Worm (Caenorhabditis elegans) whole organism, young adult: ENCODE results near the gene zak-1.

ENCODE experiments used
- B0035.1 ChIP-seq: sonication (generic microtip); optimal IDR thresholded peaks from 2 replicates; lab custom pipeline; 2016; ENCODE audit warnings: missing genetic modification characterization, mild to moderate bottlenecking, missing compliant biosample characterization, missing genotype, missing genetic modification reagents
- C17E4.6 ChIP-seq: fragments of 200-800 bp; sonication (Bioruptor generic); IDR thresholded peaks from 2 replicates; pipeline ENCODE4 v1.3.6; 2022; ENCODE audit warnings: missing genetic modification reagents, missing genetic modification characterization, missing compliant biosample characterization
- F22D6.2 ChIP-seq: sonication (generic microtip); optimal IDR thresholded peaks from 2 replicates; lab custom pipeline; 2016; ENCODE audit warnings: mild to moderate bottlenecking, missing genetic modification characterization, missing compliant biosample characterization
- F39B2.1 ChIP-seq: fragments of 200-800 bp; sonication (Bioruptor generic); IDR thresholded peaks from 2 replicates; pipeline ENCODE4 v1.3.6; 2022; ENCODE audit warnings: missing genetic modification reagents, missing genetic modification characterization, missing compliant biosample characterization
- F49E8.2 ChIP-seq: sonication (generic microtip); optimal IDR thresholded peaks from 3 replicates; lab custom pipeline; 2017; ENCODE audit warnings: missing genetic modification characterization, mild to moderate bottlenecking, missing compliant biosample characterization, antibody characterized with exemption, moderate library complexity; ENCODE audit not compliant: insufficient read depth
- F57C9.4 ChIP-seq: sonication (generic microtip); optimal IDR thresholded peaks from 2 replicates; lab custom pipeline; 2017; ENCODE audit warnings: mild to moderate bottlenecking, missing genetic modification characterization, missing compliant biosample characterization
- K11D2.4 ChIP-seq: fragments of 200-800 bp; sonication (Bioruptor generic); IDR thresholded peaks from 2 replicates; pipeline ENCODE4 v1.3.6; 2022; ENCODE audit warnings: missing genetic modification reagents, missing genetic modification characterization, missing compliant biosample characterization
- T26A5.8 ChIP-seq: sonication (generic microtip); optimal IDR thresholded peaks from 2 replicates; lab custom pipeline; 2016; ENCODE audit warnings: missing genetic modification characterization, missing compliant biosample characterization
- Y53F4B.3 ChIP-seq: fragments of 200-800 bp; sonication (Bioruptor generic); IDR thresholded peaks from 2 replicates; pipeline ENCODE4 v1.3.6; 2022; ENCODE audit warnings: missing genetic modification reagents, missing genetic modification characterization, missing compliant biosample characterization
- Y53G8AR.9 ChIP-seq: fragments of 200-800 bp; sonication (Bioruptor generic); conservative IDR thresholded peaks from 2 replicates; pipeline ENCODE4 v1.3.6; 2022; ENCODE audit warnings: missing genetic modification reagents, missing genetic modification characterization, missing compliant biosample characterization
- Y79H2A.3 ChIP-seq: fragments of 200-800 bp; sonication (Bioruptor generic); conservative IDR thresholded peaks from 2 replicates; pipeline ENCODE4 v1.3.6; 2022; ENCODE audit warnings: missing genetic modification reagents, missing genetic modification characterization, missing compliant biosample characterization
- ZK185.1 ChIP-seq: sonication (generic microtip); optimal IDR thresholded peaks from 2 replicates; lab custom pipeline; 2016; ENCODE audit warnings: mild to moderate bottlenecking, missing genetic modification characterization, missing compliant biosample characterization; ENCODE audit not compliant: poor library complexity, severe bottlenecking
- aptf-2 ChIP-seq: fragments of 200-800 bp; sonication (Bioruptor generic); conservative IDR thresholded peaks from 2 replicates; pipeline ENCODE4 v1.3.6; 2022; ENCODE audit warnings: missing genetic modification reagents, missing genetic modification characterization, missing compliant biosample characterization
- attf-6 ChIP-seq: fragments of 200-800 bp; sonication (Bioruptor generic); IDR thresholded peaks from 2 replicates; pipeline ENCODE4 v1.3.6; 2022; ENCODE audit warnings: missing genetic modification reagents, missing genetic modification characterization, missing compliant biosample characterization
- bed-1 ChIP-seq: fragments of 200-800 bp; sonication (Bioruptor generic); IDR thresholded peaks from 2 replicates; pipeline ENCODE4 v1.3.6; 2022; ENCODE audit warnings: missing genetic modification reagents, missing genetic modification characterization, missing compliant biosample characterization
- cebp-2 ChIP-seq: fragments of 200-800 bp; sonication (Bioruptor generic); IDR thresholded peaks from 2 replicates; pipeline ENCODE4 v1.3.6; 2022; ENCODE audit warnings: missing genetic modification characterization, missing compliant biosample characterization
- ceh-27 ChIP-seq: fragments of 200-800 bp; sonication (Bioruptor generic); optimal IDR thresholded peaks from 2 replicates; lab custom pipeline; 2018; ENCODE audit warnings: mild to moderate bottlenecking, missing genetic modification characterization, moderate library complexity, missing compliant biosample characterization
- ceh-58 ChIP-seq: fragments of 200-800 bp; sonication (Bioruptor generic); IDR thresholded peaks from 2 replicates; pipeline ENCODE4 v1.3.6; 2022; ENCODE audit warnings: missing genetic modification characterization, missing compliant biosample characterization
- die-1 ChIP-seq: sonication (generic microtip); optimal IDR thresholded peaks from 2 replicates; lab custom pipeline; 2016; ENCODE audit warnings: missing genotype, mild to moderate bottlenecking, missing genetic modification characterization, missing compliant biosample characterization
- dox-1 ChIP-seq: fragments of 200-800 bp; sonication (Bioruptor generic); IDR thresholded peaks from 2 replicates; pipeline ENCODE4 v1.3.6; 2022; ENCODE audit warnings: missing genetic modification reagents, missing genetic modification characterization, missing compliant biosample characterization
- dpff-1 ChIP-seq: sonication (generic microtip); optimal IDR thresholded peaks from 2 replicates; lab custom pipeline; 2017; ENCODE audit warnings: mild to moderate bottlenecking, missing genetic modification characterization, missing compliant biosample characterization
- efl-1 ChIP-seq: fragments of 150-350 bp; optimal IDR thresholded peaks from 2 replicates; lab custom pipeline; 2014; ENCODE audit warnings: missing biosample characterization, missing genetic modification reagents, missing genetic modification characterization
- ekl-4 ChIP-seq: fragments of 200-800 bp; sonication (Bioruptor generic); IDR thresholded peaks from 2 replicates; pipeline ENCODE4 v1.3.6; 2022; ENCODE audit warnings: missing genetic modification reagents, missing genetic modification characterization, missing compliant biosample characterization
- ets-4 ChIP-seq: fragments of 200-800 bp; sonication (Bioruptor generic); optimal IDR thresholded peaks from 2 replicates; lab custom pipeline; 2018; ENCODE audit warnings: mild to moderate bottlenecking, missing genetic modification characterization, missing compliant biosample characterization
- fkh-3 ChIP-seq: sonication (generic microtip); optimal IDR thresholded peaks from 2 replicates; lab custom pipeline; 2016; ENCODE audit warnings: mild to moderate bottlenecking, missing genetic modification characterization, missing compliant biosample characterization
- lag-1 ChIP-seq: fragments of 200-800 bp; sonication (Bioruptor generic); IDR thresholded peaks from 2 replicates; pipeline ENCODE4 v1.3.6; 2022; ENCODE audit warnings: missing genetic modification reagents, missing genetic modification characterization, missing compliant biosample characterization
- lin-26 ChIP-seq: fragments of 200-800 bp; sonication (Bioruptor generic); IDR thresholded peaks from 2 replicates; pipeline ENCODE4 v1.3.6; 2022; ENCODE audit warnings: missing genetic modification reagents, missing genetic modification characterization, missing compliant biosample characterization
- lir-1 ChIP-seq: fragments of 200-800 bp; sonication (Bioruptor generic); conservative IDR thresholded peaks from 2 replicates; pipeline ENCODE4 v1.3.6; 2022; ENCODE audit warnings: missing genetic modification reagents, missing genetic modification characterization, missing compliant biosample characterization
- lsy-27 ChIP-seq: sonication (generic microtip); optimal IDR thresholded peaks from 2 replicates; lab custom pipeline; 2017; ENCODE audit warnings: missing genetic modification characterization, mild to moderate bottlenecking, missing compliant biosample characterization, antibody characterized with exemption, missing genotype, borderline replicate concordance; ENCODE audit not compliant: insufficient read depth
- madf-3 ChIP-seq: fragments of 200-800 bp; sonication (Bioruptor generic); IDR thresholded peaks from 2 replicates; pipeline ENCODE4 v1.3.6; 2022; ENCODE audit warnings: missing genetic modification reagents, missing genetic modification characterization, missing compliant biosample characterization
- mel-28 ChIP-seq: sonication (generic microtip); optimal IDR thresholded peaks from 2 replicates; lab custom pipeline; 2016; ENCODE audit warnings: borderline replicate concordance, mild to moderate bottlenecking, missing genetic modification characterization, missing compliant biosample characterization
- nfya-2 ChIP-seq: fragments of 200-800 bp; sonication (Bioruptor generic); IDR thresholded peaks from 2 replicates; pipeline ENCODE4 v1.3.6; 2022; ENCODE audit warnings: missing genetic modification reagents, missing genetic modification characterization, missing compliant biosample characterization
- nhr-80 ChIP-seq: sonication (generic microtip); optimal IDR thresholded peaks from 2 replicates; lab custom pipeline; 2016; ENCODE audit warnings: missing genetic modification characterization, missing compliant biosample characterization
- sdz-38 ChIP-seq: sonication (generic microtip); optimal IDR thresholded peaks from 2 replicates; lab custom pipeline; 2016; ENCODE audit warnings: missing genotype, missing genetic modification characterization, missing compliant biosample characterization
- sea-2 ChIP-seq: fragments of 200-800 bp; sonication (Bioruptor generic); IDR thresholded peaks from 2 replicates; pipeline ENCODE4 v1.3.6; 2022; ENCODE audit warnings: missing genetic modification characterization, missing compliant biosample characterization
- snpc-1.3 ChIP-seq: sonication (generic microtip); optimal IDR thresholded peaks from 2 replicates; lab custom pipeline; 2017; ENCODE audit warnings: missing genetic modification characterization, mild to moderate bottlenecking, missing compliant biosample characterization, antibody characterized with exemption, moderate library complexity, missing genotype, missing genetic modification reagents; ENCODE audit not compliant: insufficient read depth
- snpc-3.4 ChIP-seq: sonication (generic microtip); optimal IDR thresholded peaks from 2 replicates; lab custom pipeline; 2017; ENCODE audit warnings: missing genetic modification characterization, mild to moderate bottlenecking, missing compliant biosample characterization, antibody characterized with exemption, moderate library complexity, missing genotype, missing genetic modification reagents
- tlf-1 ChIP-seq: fragments of 200-800 bp; sonication (Bioruptor generic); optimal IDR thresholded peaks from 2 replicates; lab custom pipeline; 2018; ENCODE audit warnings: mild to moderate bottlenecking, missing genetic modification characterization, missing compliant biosample characterization
- unc-62 ChIP-seq: fragments of 150-350 bp; optimal IDR thresholded peaks from 2 replicates; lab custom pipeline; 2014; ENCODE audit warnings: missing biosample characterization, missing genetic modification reagents, missing genetic modification characterization
- ztf-18 ChIP-seq: sonication (generic microtip); optimal IDR thresholded peaks from 2 replicates; lab custom pipeline; 2016; ENCODE audit warnings: missing genotype, mild to moderate bottlenecking, missing genetic modification characterization, missing compliant biosample characterization
- ztf-3 ChIP-seq: fragments of 200-800 bp; sonication (Bioruptor generic); optimal IDR thresholded peaks from 2 replicates; lab custom pipeline; 2018; ENCODE audit warnings: mild to moderate bottlenecking, missing genetic modification characterization, missing compliant biosample characterization

Gene zak-1

DNA sequence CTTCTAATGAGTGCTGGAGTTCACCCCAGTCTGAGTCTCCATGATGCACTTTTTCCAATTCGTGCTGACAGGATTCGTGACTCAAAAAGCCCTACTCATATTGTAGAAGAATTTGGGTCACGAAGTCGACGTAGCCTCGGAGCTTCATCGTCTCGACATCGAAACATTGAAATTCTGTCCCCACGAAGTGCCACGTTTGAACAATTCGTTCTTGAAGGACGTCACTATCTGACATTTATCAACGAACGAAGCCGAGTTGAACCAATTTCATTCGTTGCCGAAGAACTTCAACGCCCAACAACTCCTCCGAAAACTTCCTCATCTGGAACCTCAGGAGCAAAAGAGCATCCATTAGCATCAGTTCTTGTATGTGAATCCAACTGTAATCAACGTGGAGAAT, 17.5 kb downstream of the zak-1 start:
- TF ChIP-seq F22D6.2 (no peak), lsy-27 (tag; lab: Kevin White, UChicago) (no peak), ets-4 (GFP tag; lab: Kevin White, UChicago) (no peak), ZK185.1 (tag; lab: Kevin White, UChicago) (no peak), lin-26 (GFP tag; lab: Robert Waterston, UW) (no peak), sea-2 (no peak), F49E8.2 (tag; lab: Kevin White, UChicago) (no peak), lag-1 (GFP tag; lab: Robert Waterston, UW) (no peak), unc-62 (GFP tag; lab: Kevin White, UChicago) (no peak), cebp-2 (no peak), ceh-27 (GFP tag; lab: Kevin White, UChicago) (no peak), Y53G8AR.9 (GFP tag; lab: Robert Waterston, UW) (no peak), tlf-1 (GFP tag; lab: Kevin White, UChicago) (no peak), K11D2.4 (no peak), nhr-80 (tag; lab: Kevin White, UChicago) (no peak)

- no peak for TF ChIP-seq lir-1 (GFP tag; lab: Robert Waterston, UW)
These were observed 19.3 kb downstream of the zak-1 start for ce11 chrIII:6837320-6837719.

- TF ChIP-seq lsy-27 (tag; lab: Kevin White, UChicago) (no peak), Y53G8AR.9 (GFP tag; lab: Robert Waterston, UW) (no peak), nfya-2 (GFP tag; lab: Robert Waterston, UW) (no peak), snpc-1.3 (no peak), sdz-38 (tag; lab: Kevin White, UChicago) (no peak), F49E8.2 (tag; lab: Kevin White, UChicago) (no peak), ekl-4 (GFP tag; lab: Robert Waterston, UW) (no peak), madf-3 (GFP tag; lab: Robert Waterston, UW) (no peak), efl-1 (GFP tag; lab: Kevin White, UChicago) (no peak), unc-62 (GFP tag; lab: Kevin White, UChicago) (no peak), ztf-18 (no peak), sea-2 (no peak), F22D6.2 (no peak), F39B2.1 (GFP tag; lab: Robert Waterston, UW) (no peak)
These were observed 25.3 kb downstream of the zak-1 start for ce11 chrIII:6831312-6831711.

ce11 chrIII:6826137-6826536, 30.5 kb downstream of the zak-1 start:
- TF ChIP-seq T26A5.8 (tag; lab: Kevin White, UChicago), result no peak
- no peak for TF ChIP-seq sdz-38 (tag; lab: Kevin White, UChicago)
- TF ChIP-seq ztf-3, result no peak
- no peak for TF ChIP-seq bed-1 (GFP tag; lab: Robert Waterston, UW)
- TF ChIP-seq attf-6 (GFP tag; lab: Robert Waterston, UW), result no peak
- no peak for TF ChIP-seq F57C9.4 (tag; lab: Kevin White, UChicago)
- TF ChIP-seq tlf-1 (GFP tag; lab: Kevin White, UChicago), result no peak
- TF ChIP-seq Y79H2A.3 (GFP tag; lab: Robert Waterston, UW), result no peak

- TF ChIP-seq ceh-58 (GFP tag; lab: Robert Waterston, UW) (no peak), snpc-3.4 (tag; lab: Kevin White, UChicago) (no peak), mel-28 (tag; lab: Kevin White, UChicago) (no peak), Y53F4B.3 (GFP tag; lab: Robert Waterston, UW) (no peak), dox-1 (GFP tag; lab: Robert Waterston, UW) (no peak), aptf-2 (GFP tag; lab: Robert Waterston, UW) (no peak), lsy-27 (tag; lab: Kevin White, UChicago) (no peak), cebp-2 (no peak), C17E4.6 (no peak), B0035.1 (tag; lab: Kevin White, UChicago) (no peak), dpff-1 (tag; lab: Kevin White, UChicago) (no peak), F57C9.4 (tag; lab: Kevin White, UChicago) (no peak), unc-62 (GFP tag; lab: Kevin White, UChicago) (no peak), F39B2.1 (GFP tag; lab: Robert Waterston, UW) (no peak), nfya-2 (GFP tag; lab: Robert Waterston, UW) (no peak), die-1 (tag; lab: Kevin White, UChicago) (no peak), fkh-3 (no peak), lag-1 (GFP tag; lab: Robert Waterston, UW) (no peak)
These were observed 33.8 kb downstream of the zak-1 start for ce11 chrIII:6822790-6823189.
